In the genomic region with DNA sequence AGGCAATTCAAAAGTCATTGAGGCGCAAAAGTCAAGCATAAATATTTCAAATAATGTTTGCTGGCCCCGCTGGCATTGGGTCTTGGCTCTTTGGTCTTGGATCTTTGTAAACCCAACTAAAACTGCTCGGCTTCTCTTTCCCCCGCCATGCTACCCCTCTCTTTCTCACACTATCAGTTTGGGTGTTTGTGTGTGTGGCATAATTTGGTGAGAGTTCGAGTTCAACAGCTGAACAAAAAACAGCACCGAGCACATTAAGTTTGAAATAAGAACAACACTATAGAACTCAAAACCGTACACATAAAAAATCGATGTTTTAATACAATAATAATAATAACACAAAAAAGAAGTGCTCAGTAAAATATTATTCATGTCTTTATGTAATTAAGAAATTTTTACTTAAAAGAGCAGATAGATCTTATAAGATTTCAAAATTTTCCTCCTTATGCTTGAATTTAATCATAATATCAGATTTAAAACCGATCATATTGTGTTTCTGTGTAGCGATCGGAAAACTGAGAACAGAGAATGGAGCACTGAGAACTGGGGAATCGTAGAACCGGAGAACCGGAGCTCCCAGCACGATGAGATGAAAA, we compare ENCODE assay signal across 1 fruit fly cellular context.
TF ChIP-seq lines count a peak whose summit lies in the region.

No protein-coding gene starts in this region.

TF ChIP-seq in whole organism, embryonic, 481 proteins besides CTCF, POLR2A, EP300 and RAD21 (continued from another document and continues in another):
- TF ChIP-seq ftz-f1 (GFP tag; optimal IDR thresholded peaks at IDR 0.05; lab: Kevin White, UChicago) (peak; percentile 50), lola (GFP tag; optimal IDR thresholded peaks at IDR 0.05; lab: Kevin White, UChicago) (peak in 1 of 3 experiments; percentile 88), jigr1 (GFP tag; IDR thresholded peaks at IDR 0.05; lab: Robert Waterston, UW) (no peak), CG11723 (GFP tag; optimal IDR thresholded peaks at IDR 0.05; lab: Kevin White, UChicago) (peak; percentile 11), sug (tag; optimal IDR thresholded peaks at IDR 0.05; lab: Kevin White, UChicago) (peak; percentile 66), BtbVII (GFP tag; optimal IDR thresholded peaks at IDR 0.05; lab: Kevin White, UChicago) (peak; percentile 64), crp (GFP tag; optimal IDR thresholded peaks at IDR 0.05; lab: Kevin White, UChicago) (peak in 1 of 2 experiments; percentile 14), Pdp1 (GFP tag; optimal IDR thresholded peaks at IDR 0.05; lab: Kevin White, UChicago) (peak in 1 of 2 experiments; percentile 56), CG2116 (GFP tag; optimal IDR thresholded peaks at IDR 0.05; lab: Kevin White, UChicago) (peak; percentile 34), CG12299 (tag; optimal IDR thresholded peaks at IDR 0.05; lab: Kevin White, UChicago) (peak; percentile 72), MESR4 (GFP tag; optimal IDR thresholded peaks at IDR 0.05; lab: Kevin White, UChicago) (no peak), CG13296 (GFP tag; optimal IDR thresholded peaks at IDR 0.05; lab: Kevin White, UChicago) (peak; percentile 52), Rfx (GFP tag; IDR thresholded peaks at IDR 0.05; lab: Robert Waterston, UW) (peak; percentile 79), sd (tag; optimal IDR thresholded peaks at IDR 0.05; lab: Kevin White, UChicago) (peak; percentile 73), CG33557 (GFP tag; optimal IDR thresholded peaks at IDR 0.05; lab: Kevin White, UChicago) (peak; percentile 81), CG6854 (GFP tag; optimal IDR thresholded peaks at IDR 0.05; lab: Kevin White, UChicago) (peak; percentile 50), CG32532 (GFP tag; IDR thresholded peaks at IDR 0.05; lab: Robert Waterston, UW) (peak; percentile 78), NC2β (GFP tag; optimal IDR thresholded peaks at IDR 0.05; lab: Kevin White, UChicago) (peak; percentile 25), HLH54F (GFP tag; optimal IDR thresholded peaks at IDR 0.05; lab: Kevin White, UChicago) (peak; percentile 16), Opbp (GFP tag; IDR thresholded peaks at IDR 0.05; lab: Robert Waterston, UW; ENCODE audit: partially characterized antibody) (no peak), Trl (optimal IDR thresholded peaks at IDR 0.05; lab: Kevin White, UChicago) (peak; percentile 46 to 65), Trl (GFP tag; optimal IDR thresholded peaks at IDR 0.05; lab: Kevin White, UChicago) (no peak), CG10147 (GFP tag; optimal IDR thresholded peaks at IDR 0.05; lab: Kevin White, UChicago) (peak; percentile 77), slp2 (GFP tag; optimal IDR thresholded peaks at IDR 0.05; lab: Kevin White, UChicago) (peak; percentile 3), emc (GFP tag; optimal IDR thresholded peaks at IDR 0.05; lab: Kevin White, UChicago) (no peak), hbn (GFP tag; IDR thresholded peaks at IDR 0.05; lab: Robert Waterston, UW; ENCODE audit: partially characterized antibody) (no peak), Taf1 (GFP tag; IDR thresholded peaks at IDR 0.05; lab: Robert Waterston, UW) (no peak), ab (GFP tag; optimal IDR thresholded peaks at IDR 0.05; lab: Kevin White, UChicago) (no peak), CG14965 (GFP tag; optimal IDR thresholded peaks at IDR 0.05; lab: Kevin White, UChicago; ENCODE audit: borderline replicate concordance) (no peak), CG12391 (tag; optimal IDR thresholded peaks at IDR 0.05; lab: Kevin White, UChicago) (peak; percentile 92), jumu (GFP tag; optimal IDR thresholded peaks at IDR 0.05; lab: Kevin White, UChicago) (peak; percentile 38), sob (GFP tag; IDR thresholded peaks at IDR 0.05; lab: Robert Waterston, UW) (peak; percentile 71), Dbx (GFP tag; IDR thresholded peaks at IDR 0.05; lab: Robert Waterston, UW) (peak; percentile 62; the same call in 2 of the 3 replicates), HmgZ (tag; optimal IDR thresholded peaks at IDR 0.05; lab: Kevin White, UChicago) (peak; percentile 8), esg (GFP tag; conservative IDR thresholded peaks at IDR 0.05; lab: Robert Waterston, UW) (peak; percentile 72), Mrtf (GFP tag; IDR thresholded peaks at IDR 0.05; lab: Robert Waterston, UW) (0 out of 3 replicates have a peak, but pooled peaks have one; percentile 4), pzg (GFP tag; optimal IDR thresholded peaks at IDR 0.05; lab: Kevin White, UChicago) (no peak), Chrac-16 (GFP tag; optimal IDR thresholded peaks at IDR 0.05; lab: Kevin White, UChicago) (peak; percentile 71), lmd (GFP tag; IDR thresholded peaks at IDR 0.05; lab: Robert Waterston, UW) (peak; percentile 81), gsb (GFP tag; IDR thresholded peaks at IDR 0.05; lab: Robert Waterston, UW) (0 out of 2 replicates have a peak, but pooled peaks have one; percentile 53), al (GFP tag; IDR thresholded peaks at IDR 0.05; lab: Robert Waterston, UW) (peak; percentile 79), Dp (GFP tag; optimal IDR thresholded peaks at IDR 0.05; lab: Kevin White, UChicago) (no peak), sc (optimal IDR thresholded peaks at IDR 0.05; lab: Kevin White, UChicago) (no peak), sc (GFP tag; optimal IDR thresholded peaks at IDR 0.05; lab: Kevin White, UChicago) (peak; percentile 56), CG15479 (GFP tag; optimal IDR thresholded peaks at IDR 0.05; lab: Kevin White, UChicago) (no peak), bowl (GFP tag; IDR thresholded peaks at IDR 0.05; lab: Robert Waterston, UW) (peak; percentile 22; the same call in 1 of the 2 replicates), wor (GFP tag; IDR thresholded peaks at IDR 0.05; lab: Robert Waterston, UW) (no peak), hth (optimal IDR thresholded peaks at IDR 0.05; lab: Kevin White, UChicago) (no peak), sqz (GFP tag; optimal IDR thresholded peaks at IDR 0.05; lab: Kevin White, UChicago) (peak; percentile 75), her (GFP tag; optimal IDR thresholded peaks at IDR 0.05; lab: Kevin White, UChicago) (no peak), CG18262 (tag; optimal IDR thresholded peaks at IDR 0.05; lab: Kevin White, UChicago) (peak; percentile 96), grn (GFP tag; optimal IDR thresholded peaks at IDR 0.05; lab: Kevin White, UChicago) (no peak), fru (optimal IDR thresholded peaks at IDR 0.05; lab: Kevin White, UChicago) (no peak), vnd (GFP tag; IDR thresholded peaks at IDR 0.05; lab: Robert Waterston, UW; ENCODE audit: partially characterized antibody) (no peak), cato (GFP tag; optimal IDR thresholded peaks at IDR 0.05; lab: Kevin White, UChicago; ENCODE audit: borderline replicate concordance) (peak; percentile 64), H15 (GFP tag; IDR thresholded peaks at IDR 0.05; lab: Robert Waterston, UW) (peak; percentile 44; the same call in 1 of the 3 replicates), bsh (GFP tag; optimal IDR thresholded peaks at IDR 0.05; lab: Kevin White, UChicago) (peak in 1 of 2 experiments; percentile 89), CG12236 (GFP tag; optimal IDR thresholded peaks at IDR 0.05; lab: Kevin White, UChicago) (peak; percentile 18), CG7556 (GFP tag; optimal IDR thresholded peaks at IDR 0.05; lab: Kevin White, UChicago) (peak; percentile 92), ro (GFP tag; IDR thresholded peaks at IDR 0.05; lab: Robert Waterston, UW) (peak; percentile 13; the same call in 1 of the 2 replicates), CrebB (tag; optimal IDR thresholded peaks at IDR 0.05; lab: Kevin White, UChicago) (peak; percentile 46), CG4730 (GFP tag; IDR thresholded peaks at IDR 0.05; lab: Robert Waterston, UW) (peak; percentile 79), CG11696 (GFP tag; IDR thresholded peaks at IDR 0.05; lab: Robert Waterston, UW) (peak; percentile 65), CG31224 (GFP tag; IDR thresholded peaks at IDR 0.05; lab: Robert Waterston, UW) (peak; percentile 67), CG4617 (GFP tag; optimal IDR thresholded peaks at IDR 0.05; lab: Kevin White, UChicago; ENCODE audit: borderline replicate concordance) (peak; percentile 44), eve (GFP tag; optimal IDR thresholded peaks at IDR 0.05; lab: Kevin White, UChicago) (peak in 1 of 2 experiments; percentile 77), mam (GFP tag; optimal IDR thresholded peaks at IDR 0.05; lab: Kevin White, UChicago) (peak; percentile 0), Fer1 (GFP tag; optimal IDR thresholded peaks at IDR 0.05; lab: Kevin White, UChicago) (peak; percentile 75), p53 (GFP tag; optimal IDR thresholded peaks at IDR 0.05; lab: Kevin White, UChicago) (no peak), dimm (GFP tag; IDR thresholded peaks at IDR 0.05; lab: Robert Waterston, UW) (0 out of 2 replicates have a peak, but pooled peaks have one; percentile 29), Ssrp (tag; optimal IDR thresholded peaks at IDR 0.05; lab: Kevin White, UChicago) (peak; percentile 82), gem (tag; optimal IDR thresholded peaks at IDR 0.05; lab: Kevin White, UChicago) (peak; percentile 95), H2.0 (GFP tag; IDR thresholded peaks at IDR 0.05; lab: Robert Waterston, UW) (peak; percentile 51), Side (GFP tag; optimal IDR thresholded peaks at IDR 0.05; lab: Kevin White, UChicago) (peak; percentile 37), B-H2 (GFP tag; optimal IDR thresholded peaks at IDR 0.05; lab: Kevin White, UChicago) (no peak), tgo (GFP tag; IDR thresholded peaks at IDR 0.05; lab: Robert Waterston, UW) (peak; percentile 86), CG14441 (GFP tag; IDR thresholded peaks at IDR 0.05; lab: Robert Waterston, UW) (peak; percentile 77), psq (GFP tag; optimal IDR thresholded peaks at IDR 0.05; lab: Kevin White, UChicago) (peak; percentile 48), CG17359 (tag; optimal IDR thresholded peaks at IDR 0.05; lab: Kevin White, UChicago) (peak; percentile 78), Stat92E (GFP tag; optimal IDR thresholded peaks at IDR 0.05; lab: Kevin White, UChicago) (no peak), CG8359 (GFP tag; optimal IDR thresholded peaks at IDR 0.05; lab: Kevin White, UChicago; ENCODE audit: borderline replicate concordance) (peak; percentile 69), stwl (tag; optimal IDR thresholded peaks at IDR 0.05; lab: Kevin White, UChicago) (peak; percentile 9), D (optimal IDR thresholded peaks at IDR 0.05; lab: Kevin White, UChicago) (no peak), D (GFP tag; optimal IDR thresholded peaks at IDR 0.05; lab: Kevin White, UChicago) (peak; percentile 80), abd-A (tag; optimal IDR thresholded peaks at IDR 0.05; lab: Kevin White, UChicago) (peak; percentile 81), bbx (GFP tag; IDR thresholded peaks at IDR 0.05; lab: Robert Waterston, UW; ENCODE audit: partially characterized antibody) (no peak), CG12155 (GFP tag; optimal IDR thresholded peaks at IDR 0.05; lab: Kevin White, UChicago) (peak; percentile 62), Bteb2 (GFP tag; optimal IDR thresholded peaks at IDR 0.05; lab: Kevin White, UChicago) (peak; percentile 44), CG15269 (tag; optimal IDR thresholded peaks at IDR 0.05; lab: Kevin White, UChicago) (peak; percentile 79), Sox102F (GFP tag; optimal IDR thresholded peaks at IDR 0.05; lab: Kevin White, UChicago) (peak; percentile 81), lilli (GFP tag; optimal IDR thresholded peaks at IDR 0.05; lab: Kevin White, UChicago) (peak; percentile 65), CG9437 (GFP tag; optimal IDR thresholded peaks at IDR 0.05; lab: Kevin White, UChicago) (peak; percentile 71), CG13894 (tag; optimal IDR thresholded peaks at IDR 0.05; lab: Kevin White, UChicago) (peak; percentile 34), CG3847 (GFP tag; IDR thresholded peaks at IDR 0.05; lab: Robert Waterston, UW) (peak; percentile 69), maf-S (GFP tag; optimal IDR thresholded peaks at IDR 0.05; lab: Kevin White, UChicago) (no peak), ATbp (GFP tag; optimal IDR thresholded peaks at IDR 0.05; lab: Kevin White, UChicago) (peak; percentile 45), Nf-YC (tag; optimal IDR thresholded peaks at IDR 0.05; lab: Kevin White, UChicago) (peak; percentile 64), D19B (GFP tag; optimal IDR thresholded peaks at IDR 0.05; lab: Kevin White, UChicago) (peak; percentile 37), D19A (tag; optimal IDR thresholded peaks at IDR 0.05; lab: Kevin White, UChicago) (peak; percentile 88), Six4 (GFP tag; optimal IDR thresholded peaks at IDR 0.05; lab: Kevin White, UChicago) (peak; percentile 75), CG1602 (GFP tag; optimal IDR thresholded peaks at IDR 0.05; lab: Kevin White, UChicago) (peak; percentile 80), Drgx (GFP tag; IDR thresholded peaks at IDR 0.05; lab: Robert Waterston, UW) (no peak), fd3F (GFP tag; optimal IDR thresholded peaks at IDR 0.05; lab: Kevin White, UChicago) (peak; percentile 66), hkb (optimal IDR thresholded peaks at IDR 0.05; lab: Kevin White, UChicago) (no peak), hkb (GFP tag; IDR thresholded peaks at IDR 0.05; lab: Robert Waterston, UW) (peak; percentile 76), tx (GFP tag; optimal IDR thresholded peaks at IDR 0.05; lab: Kevin White, UChicago) (no peak), CG15696 (tag; optimal IDR thresholded peaks at IDR 0.05; lab: Kevin White, UChicago) (peak; percentile 86), kah (GFP tag; optimal IDR thresholded peaks at IDR 0.05; lab: Kevin White, UChicago) (peak; percentile 31), fd96Cb (tag; optimal IDR thresholded peaks at IDR 0.05; lab: Kevin White, UChicago) (peak; percentile 87), CG12104 (GFP tag; optimal IDR thresholded peaks at IDR 0.05; lab: Kevin White, UChicago) (peak; percentile 51), CG14050 (GFP tag; IDR thresholded peaks at IDR 0.05; lab: Robert Waterston, UW) (peak; percentile 29; the same call in 1 of the 3 replicates), CG4282 (GFP tag; optimal IDR thresholded peaks at IDR 0.05; lab: Kevin White, UChicago) (no peak), CG6791 (GFP tag; IDR thresholded peaks at IDR 0.05; lab: Robert Waterston, UW; ENCODE audit: partially characterized antibody) (no peak), dmrt11E (tag; optimal IDR thresholded peaks at IDR 0.05; lab: Kevin White, UChicago) (peak; percentile 93), Abd-B (GFP tag; optimal IDR thresholded peaks at IDR 0.05; lab: Kevin White, UChicago) (peak; percentile 75), Bgb (GFP tag; IDR thresholded peaks at IDR 0.05; lab: Robert Waterston, UW; ENCODE audit: partially characterized antibody) (no peak), onecut (GFP tag; IDR thresholded peaks at IDR 0.05; lab: Robert Waterston, UW) (peak; percentile 43; the same call in 1 of the 2 replicates), phol (tag; optimal IDR thresholded peaks at IDR 0.05; lab: Kevin White, UChicago) (peak; percentile 88), zf30C (GFP tag; optimal IDR thresholded peaks at IDR 0.05; lab: Kevin White, UChicago) (peak; percentile 81), CG6813 (GFP tag; optimal IDR thresholded peaks at IDR 0.05; lab: Kevin White, UChicago) (peak; percentile 34), CG14667 (GFP tag; IDR thresholded peaks at IDR 0.05; lab: Robert Waterston, UW) (peak; percentile 53; the same call in 1 of the 2 replicates)
